Worm (Caenorhabditis elegans) whole organism, midembryonic: ENCODE data around the gene Y51A2B.2.

ENCODE experiments used
- T22C8.4 ChIP-seq: fragments of 200-800 bp; sonication (Bioruptor generic); IDR thresholded peaks from 2 replicates; pipeline ENCODE4 v1.3.6; 2022; ENCODE audit warnings: missing genetic modification characterization, missing compliant biosample characterization
- cog-1 ChIP-seq: sonication (generic microtip); optimal IDR thresholded peaks from 2 replicates; lab custom pipeline; 2016; ENCODE audit warnings: missing genetic modification characterization, missing compliant biosample characterization
- flt-1 ChIP-seq: fragments of 200-800 bp; sonication (Bioruptor generic); IDR thresholded peaks from 2 replicates; pipeline ENCODE4 v1.3.6; 2022; ENCODE audit warnings: missing genetic modification characterization, missing compliant biosample characterization
- klf-2 ChIP-seq: fragments of 200-800 bp; sonication (Bioruptor generic); conservative IDR thresholded peaks from 2 replicates; pipeline ENCODE4 v1.3.6; 2022; ENCODE audit warnings: missing genetic modification reagents, missing genetic modification characterization, missing compliant biosample characterization
- med-1 ChIP-seq: sonication (generic microtip); optimal IDR thresholded peaks from 2 replicates; lab custom pipeline; 2017; ENCODE audit warnings: missing genetic modification characterization, mild to moderate bottlenecking, missing compliant biosample characterization, antibody characterized with exemption, missing genetic modification reagents; ENCODE audit not compliant: insufficient read depth
- ref-1 ChIP-seq: fragments of 200-800 bp; sonication (Bioruptor generic); conservative IDR thresholded peaks from 2 replicates; pipeline ENCODE4 v1.3.6; 2022; ENCODE audit warnings: missing genetic modification reagents, missing genetic modification characterization, missing compliant biosample characterization
- tab-1 ChIP-seq: fragments of 200-800 bp; sonication (Bioruptor generic); IDR thresholded peaks from 2 replicates; pipeline ENCODE4 v1.3.6; 2022; ENCODE audit warnings: missing genetic modification characterization, missing compliant biosample characterization
- ztf-23 ChIP-seq: fragments of 200-800 bp; sonication (Bioruptor generic); IDR thresholded peaks from 2 replicates; pipeline ENCODE4 v1.3.6; 2022; ENCODE audit warnings: missing genetic modification reagents, missing genetic modification characterization, missing compliant biosample characterization
- ztf-29 ChIP-seq: fragments of 200-800 bp; sonication (Bioruptor generic); IDR thresholded peaks from 2 replicates; pipeline ENCODE4 v1.3.6; 2022; ENCODE audit warnings: missing genetic modification reagents, missing genetic modification characterization, missing compliant biosample characterization

The Y51A2B.2 gene

DNA sequence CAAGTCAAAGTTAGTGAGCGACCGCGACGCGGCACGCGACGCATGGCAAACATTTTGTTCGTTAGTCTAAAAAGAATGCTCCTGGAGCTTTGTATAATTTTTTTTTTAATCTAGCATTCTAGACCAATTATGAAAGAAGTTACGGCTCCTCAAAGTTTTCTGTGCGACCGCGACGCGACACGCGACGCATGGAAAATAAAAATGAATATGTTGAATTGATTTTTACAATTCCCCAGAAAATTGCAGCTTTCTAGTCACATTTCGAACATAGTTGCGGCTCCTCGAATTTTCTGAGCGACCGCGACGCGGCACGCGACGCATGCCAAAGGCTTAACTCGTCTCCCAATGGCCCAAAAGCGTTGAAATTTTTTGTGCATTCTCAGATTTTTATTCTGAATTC, 50.2 kb downstream of the Y51A2B.2 start, which contains the start of gene ZK262.4:
Gene ZK262.4 (minus strand): TSS at position 101 of the 400 bp plus-strand sequence.
- no peak for TF ChIP-seq klf-2
- no peak for TF ChIP-seq tab-1 (GFP tag; lab: Robert Waterston, UW)
- TF ChIP-seq cog-1 (tag; lab: Kevin White, UChicago), result no peak
- TF ChIP-seq ztf-29, result no peak

DNA sequence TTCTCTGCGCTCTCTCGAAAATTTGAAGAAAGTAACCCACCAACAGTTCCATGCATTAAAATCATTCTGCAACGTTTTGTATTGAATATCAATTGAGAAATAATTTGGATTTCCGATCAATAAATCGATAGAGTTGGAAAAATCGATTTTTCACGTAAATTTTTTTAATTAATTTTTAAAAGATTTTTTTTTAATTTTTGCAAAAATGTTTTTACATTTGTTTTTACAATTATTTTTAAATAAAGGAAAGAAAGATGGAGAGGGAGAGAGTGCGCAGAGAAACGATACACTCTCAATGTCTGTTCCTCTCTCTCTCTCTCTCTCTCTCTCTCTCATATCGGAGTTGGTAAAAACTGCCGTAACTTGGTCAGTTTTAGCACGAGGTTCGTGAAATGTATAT, 51.2 kb downstream of the Y51A2B.2 start, which contains the start of gene ZK262.19:
Gene ZK262.19 (minus strand): TSS at position 101 of the 400 bp plus-strand sequence.
- TF ChIP-seq med-1 (GFP tag; lab: Kevin White, UChicago), result no peak
- TF ChIP-seq flt-1, result no peak
- TF ChIP-seq klf-2, result no peak
- TF ChIP-seq cog-1 (tag; lab: Kevin White, UChicago), result no peak
- TF ChIP-seq tab-1 (GFP tag; lab: Robert Waterston, UW), result no peak
- no peak for TF ChIP-seq ztf-23
- TF ChIP-seq T22C8.4 (GFP tag; lab: Robert Waterston, UW), result no peak
- TF ChIP-seq ztf-29, result no peak
- no peak for TF ChIP-seq ref-1 (GFP tag; lab: Robert Waterston, UW)

DNA sequence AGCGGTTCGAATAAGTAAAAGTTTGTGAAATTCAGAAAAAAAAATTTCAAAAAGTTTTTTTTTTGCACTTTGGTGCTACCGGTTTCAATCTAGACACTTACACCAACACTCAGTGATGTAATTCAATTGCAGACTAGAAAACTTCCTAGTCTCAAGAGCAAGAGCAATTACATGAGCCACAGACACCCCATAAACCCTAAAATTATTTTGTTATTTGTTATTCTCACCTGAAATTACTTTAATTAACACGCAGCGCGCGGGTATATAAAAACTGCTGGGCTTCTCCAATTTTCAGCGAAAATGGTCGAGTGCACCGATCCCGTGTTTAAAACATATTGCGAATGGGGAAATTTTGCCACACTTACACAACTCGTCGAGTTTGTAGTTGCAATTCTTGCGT, 52.0 kb downstream of the Y51A2B.2 start, which contains the start of gene srw-83:
Gene srw-83 (plus strand): TSS at position 301 of the 400 bp plus-strand sequence.
- TF ChIP-seq ztf-23, result no peak
- TF ChIP-seq med-1 (GFP tag; lab: Kevin White, UChicago), result no peak
- no peak for TF ChIP-seq ref-1 (GFP tag; lab: Robert Waterston, UW)
- TF ChIP-seq cog-1 (tag; lab: Kevin White, UChicago), result no peak
- no peak for TF ChIP-seq klf-2
- TF ChIP-seq T22C8.4 (GFP tag; lab: Robert Waterston, UW), result no peak
